Fruit fly (Drosophila melanogaster) whole organism, pupa: ENCODE measurements around the gene CG9643.

Experiments
- CG10348 ChIP-seq: fragments of 200-800 bp; sonication (Bioruptor generic); IDR thresholded peaks from 2 replicates; pipeline ENCODE4 v1.3.6; 2022; ENCODE audit warnings: missing biosample characterization, missing genetic modification characterization
- CG12605 ChIP-seq: fragments of 200-800 bp; sonication (Bioruptor generic); IDR thresholded peaks from 2 replicates; pipeline ENCODE4 v1.3.6; 2022; ENCODE audit warnings: missing biosample characterization, missing genetic modification characterization
- CG13204 ChIP-seq: fragments of 200-800 bp; sonication (Bioruptor generic); optimal IDR thresholded peaks from 2 replicates; lab custom pipeline; 2018; ENCODE audit warnings: missing biosample characterization, mild to moderate bottlenecking, missing genetic modification characterization, moderate library complexity
- CG14655 ChIP-seq: fragments of 200-800 bp; sonication (Bioruptor generic); optimal IDR thresholded peaks from 3 replicates; lab custom pipeline; 2017; ENCODE audit warnings: mild to moderate bottlenecking, missing biosample characterization, missing genetic modification reagents, missing genetic modification characterization
- CG15710 ChIP-seq: fragments of 200-800 bp; sonication (Bioruptor generic); optimal IDR thresholded peaks from 2 replicates; lab custom pipeline; 2018; ENCODE audit warnings: missing biosample characterization, mild to moderate bottlenecking, missing genetic modification characterization, moderate library complexity
- CG17806 ChIP-seq: fragments of 200-800 bp; sonication (Bioruptor generic); optimal IDR thresholded peaks from 2 replicates; lab custom pipeline; 2018; ENCODE audit warnings: missing biosample characterization, mild to moderate bottlenecking, missing genetic modification characterization, moderate library complexity
- CG32121 ChIP-seq: fragments of 200-800 bp; sonication (Bioruptor generic); IDR thresholded peaks from 2 replicates; pipeline ENCODE4 v1.3.6; 2022; ENCODE audit warnings: missing biosample characterization, missing genetic modification characterization
- CG34367 ChIP-seq: fragments of 200-800 bp; sonication (Bioruptor generic); optimal IDR thresholded peaks from 2 replicates; lab custom pipeline; 2018; ENCODE audit warnings: missing biosample characterization, mild to moderate bottlenecking, missing genetic modification characterization
- CG4496 ChIP-seq: fragments of 200-800 bp; sonication (Bioruptor generic); IDR thresholded peaks from 3 replicates; pipeline ENCODE4 v1.3.6; 2022; ENCODE audit warnings: missing biosample characterization, missing genetic modification characterization
- CG8159 ChIP-seq: fragments of 200-800 bp; sonication (Bioruptor generic); optimal IDR thresholded peaks from 3 replicates; lab custom pipeline; 2018; ENCODE audit warnings: missing biosample characterization, mild to moderate bottlenecking, missing genetic modification characterization, moderate library complexity
- CG8301 ChIP-seq: fragments of 200-800 bp; sonication (Bioruptor generic); optimal IDR thresholded peaks from 2 replicates; lab custom pipeline; 2018; ENCODE audit warnings: missing biosample characterization, mild to moderate bottlenecking, missing genetic modification characterization
- CG9948 ChIP-seq: fragments of 200-800 bp; sonication (Bioruptor generic); optimal IDR thresholded peaks from 2 replicates; lab custom pipeline; 2018; ENCODE audit warnings: missing biosample characterization, mild to moderate bottlenecking, missing genetic modification characterization, moderate library complexity
- D1 ChIP-seq: fragments of 200-800 bp; sonication (Bioruptor generic); optimal IDR thresholded peaks from 2 replicates; lab custom pipeline; 2018; ENCODE audit warnings: missing biosample characterization, mild to moderate bottlenecking, missing genetic modification characterization, moderate library complexity
- EcR ChIP-seq: fragments of 200-800 bp; sonication (Bioruptor generic); optimal IDR thresholded peaks from 3 replicates; lab custom pipeline; 2019; ENCODE audit warnings: missing biosample characterization, missing genetic modification characterization, mild to moderate bottlenecking, moderate library complexity, missing genetic modification reagents
- Ets98B ChIP-seq: fragments of 200-800 bp; sonication (Bioruptor generic); IDR thresholded peaks from 2 replicates; pipeline ENCODE4 v1.3.6; 2022; ENCODE audit warnings: missing biosample characterization, missing genetic modification characterization
- Pif1A ChIP-seq: fragments of 200-800 bp; sonication (Bioruptor generic); optimal IDR thresholded peaks from 3 replicates; lab custom pipeline; 2016; ENCODE audit warnings: missing biosample characterization, missing genetic modification characterization
- Pif1B ChIP-seq: fragments of 200-800 bp; sonication (Bioruptor generic); optimal IDR thresholded peaks from 3 replicates; lab custom pipeline; 2016; ENCODE audit warnings: missing biosample characterization, missing genetic modification characterization
- Snoo ChIP-seq: fragments of 200-800 bp; sonication (Bioruptor generic); optimal IDR thresholded peaks from 3 replicates; lab custom pipeline; 2017; ENCODE audit warnings: missing biosample characterization, mild to moderate bottlenecking, missing genetic modification characterization, inconsistent platforms
- fd96Ca ChIP-seq: fragments of 200-800 bp; sonication (Bioruptor generic); IDR thresholded peaks from 3 replicates; pipeline ENCODE4 v1.3.6; 2022; ENCODE audit warnings: missing biosample characterization, missing genetic modification characterization
- gl ChIP-seq: fragments of 200-800 bp; sonication (Bioruptor generic); optimal IDR thresholded peaks from 2 replicates; lab custom pipeline; 2018; ENCODE audit warnings: missing biosample characterization, mild to moderate bottlenecking, missing genetic modification characterization
- rn ChIP-seq: fragments of 200-800 bp; sonication (Bioruptor generic); IDR thresholded peaks from 2 replicates; pipeline ENCODE4 v1.3.6; 2022; ENCODE audit warnings: missing biosample characterization, missing genetic modification characterization

Gene CG9643

dm6 chr2L:3000517-3000934 is 21.4 kb upstream of the CG9643 start:
- TF ChIP-seq CG32121 (GFP tag; lab: Robert Waterston, UW) = no peak
- peak; percentile 51; the same call in 1 of the 2 replicates for TF ChIP-seq CG12605 (GFP tag; lab: Robert Waterston, UW)
- peak; percentile 50 for TF ChIP-seq CG13204 (GFP tag; lab: Kevin White, UChicago)
- no peak for TF ChIP-seq CG17806

DNA sequence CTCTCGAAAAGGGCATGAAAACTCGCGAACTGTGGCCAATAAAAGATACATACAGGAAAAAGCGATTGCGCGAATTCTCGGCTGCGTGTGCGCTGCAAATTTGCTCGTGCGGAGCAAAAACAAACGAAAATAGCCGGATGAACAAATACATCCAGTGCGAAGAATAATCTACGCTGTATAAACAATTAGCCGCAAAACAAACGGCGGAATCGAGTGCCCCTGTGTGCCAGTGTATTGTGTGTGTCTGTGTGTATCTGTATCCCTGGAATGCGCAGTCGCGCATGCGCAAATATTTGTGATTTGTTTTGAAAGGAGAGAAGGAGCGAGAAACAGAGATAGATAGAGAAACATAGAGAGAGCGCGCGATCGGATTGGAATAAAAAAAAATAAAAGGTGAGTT is 20.5 kb upstream of the CG9643 start:
- TF ChIP-seq CG15710 (tag; lab: Kevin White, UChicago) = no peak
- no peak for TF ChIP-seq EcR (GFP tag; lab: Kevin White, UChicago)
- TF ChIP-seq CG4496 = 0 out of 3 replicates have a peak, but pooled peaks have one; percentile 30

dm6 chr2L:2999113-2999512 is 20.0 kb upstream of the CG9643 start, which contains the start of gene Ccdc85:
TSS of gene Ccdc85 (plus strand) at chr2L:2999286.
- TF ChIP-seq EcR (GFP tag; lab: Kevin White, UChicago) (peak; percentile 3), CG10348 (GFP tag; lab: Robert Waterston, UW) (no peak), fd96Ca (GFP tag; lab: Robert Waterston, UW) (no peak), CG12605 (GFP tag; lab: Robert Waterston, UW) (0 out of 2 replicates have a peak, but pooled peaks have one; percentile 11), Ets98B (GFP tag; lab: Robert Waterston, UW) (no peak)

DNA sequence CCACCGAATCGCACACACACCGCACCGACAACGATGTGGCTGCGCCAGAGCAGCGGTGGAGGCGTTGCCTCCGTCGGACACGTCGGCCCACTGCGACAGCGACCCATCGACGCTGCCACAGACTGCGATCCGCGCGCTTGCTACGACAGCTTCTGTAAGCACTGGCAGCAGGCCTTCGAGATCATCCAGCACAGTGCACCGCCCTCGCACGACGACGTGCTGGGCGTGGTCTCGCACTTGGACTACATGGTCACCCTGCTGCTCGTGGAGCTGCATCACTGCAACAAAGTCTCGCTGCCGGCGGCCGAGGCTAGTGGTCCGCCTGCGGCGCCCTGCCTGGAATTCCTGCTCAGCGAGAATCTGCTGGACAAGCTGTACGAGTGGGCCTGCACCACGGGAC is 14.6 kb upstream of the CG9643 start:
- no peak for TF ChIP-seq gl
- TF ChIP-seq D1 (tag; lab: Kevin White, UChicago) = no peak
- TF ChIP-seq fd96Ca (GFP tag; lab: Robert Waterston, UW) = 0 out of 3 replicates have a peak, but pooled peaks have one; percentile 22
- no peak for TF ChIP-seq CG10348 (GFP tag; lab: Robert Waterston, UW)
- TF ChIP-seq Snoo (tag; lab: Kevin White, UChicago) = no peak
- peak; percentile 21; the same call in 1 of the 2 replicates for TF ChIP-seq CG32121 (GFP tag; lab: Robert Waterston, UW)
- TF ChIP-seq, all 21 proteins: peak for 2

DNA sequence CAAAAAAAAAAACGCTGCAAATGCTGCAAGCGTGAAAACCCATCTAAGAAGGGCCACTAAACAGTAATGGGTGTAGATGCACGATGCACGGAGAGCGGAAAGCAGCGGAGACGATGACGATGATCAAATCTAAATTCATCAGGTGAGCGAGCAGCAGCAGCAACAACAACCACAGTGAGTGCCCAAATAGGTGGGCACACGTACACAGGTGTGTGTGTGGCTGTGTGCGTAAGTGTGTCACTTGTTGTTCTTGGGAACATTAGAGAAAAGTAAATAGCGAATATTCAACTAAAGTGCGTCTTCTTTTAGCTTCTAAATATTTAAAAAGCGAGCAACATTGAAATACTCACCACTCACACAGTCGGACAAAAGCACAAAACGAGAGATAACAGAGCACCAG is 14.1 kb upstream of the CG9643 start:
- TF ChIP-seq gl (no peak), CG10348 (GFP tag; lab: Robert Waterston, UW) (no peak), EcR (GFP tag; lab: Kevin White, UChicago) (no peak), CG9948 (tag; lab: Kevin White, UChicago) (no peak), CG17806 (no peak), rn (GFP tag; lab: Robert Waterston, UW) (no peak), CG4496 (no peak), Snoo (tag; lab: Kevin White, UChicago) (no peak), CG8159 (no peak)

dm6 chr2L:2992664-2993174 is 13.6 kb upstream of the CG9643 start, which contains the start of the genes okr and CG3558:
TSS of gene okr (minus strand) at chr2L:2992759.
TSS of gene CG3558 (plus strand) at chr2L:2992870.
- TF ChIP-seq CG12605 (GFP tag; lab: Robert Waterston, UW) (no peak), Ets98B (GFP tag; lab: Robert Waterston, UW) (no peak), CG9948 (tag; lab: Kevin White, UChicago) (no peak), CG8301 (tag; lab: Kevin White, UChicago) (no peak), CG15710 (tag; lab: Kevin White, UChicago) (no peak), CG17806 (no peak), fd96Ca (GFP tag; lab: Robert Waterston, UW) (no peak), CG32121 (GFP tag; lab: Robert Waterston, UW) (no peak)

DNA sequence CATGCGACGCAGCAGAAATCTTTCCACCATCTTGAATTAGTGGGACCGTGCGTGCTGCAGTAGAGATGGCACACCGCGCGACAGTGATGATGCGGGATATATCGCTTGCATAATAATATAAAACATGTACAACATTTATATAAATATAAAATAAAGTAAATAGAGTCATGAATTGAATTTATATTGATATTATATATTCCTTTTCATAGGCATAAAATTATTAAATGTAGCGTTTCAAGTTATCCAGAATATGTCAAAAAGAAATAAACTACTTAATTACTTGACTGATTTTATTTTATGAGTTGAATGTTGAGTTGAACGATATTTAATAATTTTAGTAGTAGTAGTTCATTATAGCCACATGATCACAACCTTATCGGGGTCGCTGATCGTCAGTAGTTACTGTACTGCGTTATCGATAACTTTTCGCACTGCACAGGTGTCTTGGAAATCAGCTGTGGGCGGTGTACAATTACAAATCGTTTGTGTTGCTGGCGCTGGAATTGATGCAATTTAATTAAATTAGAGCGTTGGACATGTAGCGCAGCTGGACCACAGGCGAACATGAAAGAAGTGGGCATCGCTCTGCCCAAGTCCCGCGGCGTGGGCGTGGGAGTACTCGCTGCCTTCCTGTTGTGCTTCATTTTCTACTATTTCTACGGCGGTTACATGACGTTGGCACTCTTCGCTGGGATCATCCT is 8.7 kb upstream of the CG9643 start, which contains the start of the genes Chd1 and Bem46:
Chd1 (minus strand) TSS at position 43 of the 701 bp plus-strand sequence.
Bem46 (plus strand) TSS at position 436 of the 701 bp plus-strand sequence.
- TF ChIP-seq CG8301 (tag; lab: Kevin White, UChicago) = no peak
- TF ChIP-seq Ets98B (GFP tag; lab: Robert Waterston, UW) = peak; percentile 64; the same call in 1 of the 2 replicates
- peak; percentile 75 for TF ChIP-seq CG17806
- peak; percentile 72 for TF ChIP-seq CG34367 (tag; lab: Kevin White, UChicago)
- peak; percentile 85 for TF ChIP-seq CG8159
- TF ChIP-seq fd96Ca (GFP tag; lab: Robert Waterston, UW) = peak; percentile 77
- peak; percentile 55; the same call in 1 of the 2 replicates for TF ChIP-seq rn (GFP tag; lab: Robert Waterston, UW)
- peak; percentile 90 for TF ChIP-seq CG4496
- no peak for TF ChIP-seq CG10348 (GFP tag; lab: Robert Waterston, UW)
- no peak for TF ChIP-seq D1 (tag; lab: Kevin White, UChicago)
- TF ChIP-seq CG12605 (GFP tag; lab: Robert Waterston, UW) = peak; percentile 71
- TF ChIP-seq CG15710 (tag; lab: Kevin White, UChicago) = peak; percentile 80
- TF ChIP-seq gl = peak; percentile 34
- no peak for TF ChIP-seq Pif1A (GFP tag; lab: Kevin White, UChicago)
- TF ChIP-seq CG14655 (GFP tag; lab: Kevin White, UChicago) = no peak
- no peak for TF ChIP-seq Pif1B (GFP tag; lab: Kevin White, UChicago)
- TF ChIP-seq Snoo (tag; lab: Kevin White, UChicago) = peak; percentile 79
- peak; percentile 76 for TF ChIP-seq CG32121 (GFP tag; lab: Robert Waterston, UW)
- peak; percentile 84 for TF ChIP-seq CG9948 (tag; lab: Kevin White, UChicago)
- no peak for TF ChIP-seq EcR (GFP tag; lab: Kevin White, UChicago)
- no peak for TF ChIP-seq CG13204 (GFP tag; lab: Kevin White, UChicago)
